Worm (Caenorhabditis elegans): ENCODE data around the gene W03A5.2.

- no peak for TF ChIP-seq madf-10 (tag; optimal IDR thresholded peaks at IDR 0.05)
- TF ChIP-seq ekl-4 (GFP tag; IDR thresholded peaks at IDR 0.05) = no peak
- TF ChIP-seq hmg-20 (GFP tag; IDR thresholded peaks at IDR 0.05) = no peak
- TF ChIP-seq ceh-58 (GFP tag; IDR thresholded peaks at IDR 0.05) = no peak
- no peak for TF ChIP-seq him-1 (tag; optimal IDR thresholded peaks at IDR 0.05)
- TF ChIP-seq snpc-3.4 (tag; optimal IDR thresholded peaks at IDR 0.05) = no peak
- no peak for TF ChIP-seq efl-1 (GFP tag; optimal IDR thresholded peaks at IDR 0.05)
- TF ChIP-seq ztf-3 (GFP tag; optimal IDR thresholded peaks at IDR 0.05) = no peak
- TF ChIP-seq ztf-18 (tag; optimal IDR thresholded peaks at IDR 0.05) = no peak
- TF ChIP-seq chd-7 (tag; optimal IDR thresholded peaks at IDR 0.05) = no peak
- no peak for TF ChIP-seq mel-28 (tag; optimal IDR thresholded peaks at IDR 0.05; ENCODE audit: borderline replicate concordance)
- TF ChIP-seq snpc-1.3 (tag; optimal IDR thresholded peaks at IDR 0.05; ENCODE audit: insufficient read depth) = no peak
- TF ChIP-seq snpc-4 (GFP tag; optimal IDR thresholded peaks at IDR 0.05) = no peak
- TF ChIP-seq snpc-4 (tag; optimal IDR thresholded peaks at IDR 0.05) = no peak
These were observed 44.6 kb downstream of the W03A5.2 start, which contains the start of gene paa-1 for ce11 chrIII:5450430-5450829.
